Worm (Caenorhabditis elegans): ENCODE results near the gene srt-11.

DNA sequence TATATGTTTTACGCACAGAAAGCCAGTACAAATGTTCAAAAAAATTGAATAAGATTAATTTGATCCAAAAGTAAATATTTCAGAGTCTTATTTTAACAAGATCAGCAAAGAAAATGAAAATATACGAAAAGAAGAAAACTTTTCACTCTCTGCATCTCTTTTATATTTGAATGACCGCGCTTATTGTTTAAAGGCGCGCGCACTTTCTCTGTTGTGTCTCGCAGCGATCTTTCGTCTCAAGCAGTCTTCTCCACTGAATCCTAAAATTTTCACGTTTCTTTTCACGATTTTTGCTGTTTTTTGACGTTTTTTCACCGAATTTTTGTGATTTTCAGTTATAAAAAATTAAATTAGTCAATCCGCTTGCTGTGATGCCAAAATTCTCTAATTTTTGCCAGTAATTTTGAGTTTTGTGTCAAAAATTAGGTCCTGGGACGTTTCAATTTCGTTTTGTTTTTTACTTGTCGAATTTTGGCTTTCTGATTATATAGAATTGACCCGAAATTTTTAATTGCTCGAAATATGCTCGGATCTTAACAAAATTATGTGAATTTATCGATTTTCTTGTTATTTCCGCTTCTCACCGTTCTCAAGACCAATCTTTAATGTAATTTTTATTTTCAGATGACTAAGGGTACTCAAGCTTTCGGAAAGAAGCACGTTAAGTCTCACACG is 9.2 kb downstream of the srt-11 start, which contains the start of gene W01D2.1:
- TF ChIP-seq unc-86 (tag; optimal IDR thresholded peaks at IDR 0.05) (peak; percentile 17), ztf-11 (tag; optimal IDR thresholded peaks at IDR 0.05) (no peak), unc-130 (tag; optimal IDR thresholded peaks at IDR 0.05) (peak; percentile 67), efl-1 (optimal IDR thresholded peaks at IDR 0.05) (peak; percentile 71 to 93), efl-1 (GFP tag; optimal IDR thresholded peaks at IDR 0.05 in 1 of 2) (peak; percentile 92 to 99), nhr-84 (tag; optimal IDR thresholded peaks at IDR 0.05) (no peak), lin-15B (tag; optimal IDR thresholded peaks at IDR 0.05) (peak; percentile 61), lin-13 (GFP tag; optimal IDR thresholded peaks at IDR 0.05) (peak; percentile 62), zag-1 (tag; optimal IDR thresholded peaks at IDR 0.05) (no peak), unc-30 (tag; optimal IDR thresholded peaks at IDR 0.05) (no peak), mef-2 (tag; optimal IDR thresholded peaks at IDR 0.05) (no peak), nhr-237 (tag; optimal IDR thresholded peaks at IDR 0.05) (no peak), ces-1 (GFP tag; optimal IDR thresholded peaks at IDR 0.05) (no peak), sox-4 (tag; optimal IDR thresholded peaks at IDR 0.05) (no peak)
